Worm (Caenorhabditis elegans) whole organism, L2 larva: ENCODE results near the gene F14E5.8.

Experiments
- F13H6.1 ChIP-seq: sonication (generic microtip); optimal IDR thresholded peaks from 2 replicates; lab custom pipeline; 2016; ENCODE audit warnings: missing genetic modification characterization, missing compliant biosample characterization
- Y55F3AM.14 ChIP-seq: fragments of 200-800 bp; sonication (Bioruptor generic); optimal IDR thresholded peaks from 2 replicates; lab custom pipeline; 2018; ENCODE audit warnings: mild to moderate bottlenecking, missing genetic modification characterization, missing compliant biosample characterization
- alr-1 ChIP-seq: fragments of 150-350 bp; optimal IDR thresholded peaks from 2 replicates; lab custom pipeline; 2014; ENCODE audit warnings: missing biosample characterization, missing genetic modification characterization
- ama-1 ChIP-seq: fragments of 150-350 bp; optimal IDR thresholded peaks from 2 replicates; lab custom pipeline; 2018; ENCODE audit warnings: inconsistent platforms
- elt-3 ChIP-seq: sonication (generic microtip); optimal IDR thresholded peaks from 2 replicates; lab custom pipeline; 2017; ENCODE audit warnings: missing biosample characterization, missing genetic modification characterization
- fos-1 ChIP-seq: fragments of 150-350 bp; optimal IDR thresholded peaks from 2 replicates; lab custom pipeline; 2014; ENCODE audit warnings: missing biosample characterization, missing genetic modification characterization
- lin-13 ChIP-seq: fragments of 150-350 bp; optimal IDR thresholded peaks from 2 replicates; lab custom pipeline; 2014; ENCODE audit warnings: missing biosample characterization, missing genetic modification reagents, missing genetic modification characterization
- lsy-2 ChIP-seq, 2 experiments: fragments of 150-350 bp in 1 of 2; sonication (generic microtip) in 1 of 2; optimal IDR thresholded peaks; 2 replicates each; lab custom pipeline; 2014 to 2017; ENCODE audit warnings: missing biosample characterization in 2 of 2, missing genetic modification characterization in 2 of 2
- nhr-21 ChIP-seq: fragments of 150-350 bp; optimal IDR thresholded peaks from 2 replicates; lab custom pipeline; 2014; ENCODE audit warnings: missing biosample characterization, missing genetic modification characterization
- nhr-23 ChIP-seq: fragments of 150-350 bp; optimal IDR thresholded peaks from 2 replicates; lab custom pipeline; 2014; ENCODE audit warnings: missing biosample characterization, missing genetic modification reagents, missing genetic modification characterization
- nhr-237 ChIP-seq: fragments of 150-350 bp; optimal IDR thresholded peaks from 2 replicates; lab custom pipeline; 2014; ENCODE audit warnings: missing biosample characterization, missing genetic modification characterization
- nhr-6 ChIP-seq: fragments of 150-350 bp; optimal IDR thresholded peaks from 2 replicates; lab custom pipeline; 2014; ENCODE audit warnings: missing biosample characterization, missing genetic modification characterization
- skn-1 ChIP-seq: sonication (generic microtip); optimal IDR thresholded peaks from 2 replicates; lab custom pipeline; 2017; ENCODE audit warnings: missing biosample characterization, missing genetic modification characterization
- zag-1 ChIP-seq: fragments of 150-350 bp; optimal IDR thresholded peaks from 2 replicates; lab custom pipeline; 2014; ENCODE audit warnings: missing biosample characterization, missing genetic modification characterization

DNA sequence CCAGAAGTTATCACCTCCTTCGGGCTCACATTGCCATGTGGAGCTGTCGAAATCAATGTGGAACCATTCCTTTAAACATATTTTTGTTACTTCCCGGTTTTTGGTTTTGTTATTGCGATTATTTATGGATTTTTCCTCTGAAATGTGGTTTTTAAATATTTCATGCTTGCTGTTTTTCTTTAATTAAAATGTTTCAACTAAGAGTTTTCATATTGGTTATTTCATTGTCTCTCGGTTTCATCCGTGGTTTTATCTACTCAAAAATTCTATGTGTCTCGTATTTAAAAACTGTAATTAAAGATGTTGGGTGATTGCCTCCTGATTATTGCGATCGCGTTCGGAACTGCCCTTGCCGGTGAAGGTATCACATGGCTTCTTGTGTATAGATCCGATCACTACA is 47.0 kb downstream of the F14E5.8 start, which contains the start of gene F22B5.10:
- no peak for TF ChIP-seq lsy-2 (tag; optimal IDR thresholded peaks at IDR 0.05; lab: Kevin White, UChicago)
- TF ChIP-seq nhr-6 (tag; lab: Kevin White, UChicago), result no peak
- TF ChIP-seq skn-1, result no peak
- TF ChIP-seq nhr-237, result no peak
- no peak for TF ChIP-seq F13H6.1
- TF ChIP-seq elt-3 (tag; lab: Kevin White, UChicago), result no peak
- TF ChIP-seq fos-1 (tag; lab: Kevin White, UChicago), result no peak
- no peak for TF ChIP-seq Y55F3AM.14 (GFP tag; lab: Kevin White, UChicago)
- TF ChIP-seq alr-1, result no peak
- no peak for TF ChIP-seq zag-1 (tag; lab: Kevin White, UChicago)
- no peak for TF ChIP-seq nhr-21 (tag; lab: Kevin White, UChicago)
- TF ChIP-seq nhr-23 (tag; lab: Kevin White, UChicago), result no peak
- TF ChIP-seq ama-1 (lab: Kevin White, UChicago), result no peak
- TF ChIP-seq lin-13 (GFP tag; lab: Kevin White, UChicago), result no peak
